Worm (Caenorhabditis elegans) whole organism, mixed stage, embryonic: ENCODE data around the gene M176.9.

Experiments
- M03D4.4 ChIP-seq: sonication (generic microtip); optimal IDR thresholded peaks from 2 replicates; lab custom pipeline; 2017; ENCODE audit warnings: mild to moderate bottlenecking, missing genetic modification characterization, missing compliant biosample characterization
- bed-3 ChIP-seq: fragments of 200-800 bp; sonication (Bioruptor generic); optimal IDR thresholded peaks from 3 replicates; lab custom pipeline; 2018; ENCODE audit warnings: mild to moderate bottlenecking, missing genetic modification characterization, moderate library complexity, missing compliant biosample characterization
- blmp-1 ChIP-seq: fragments of 150-350 bp; optimal IDR thresholded peaks from 2 replicates; lab custom pipeline; 2014; ENCODE audit warnings: missing biosample characterization, missing genetic modification characterization
- ceh-39 ChIP-seq: fragments of 150-350 bp; optimal IDR thresholded peaks from 2 replicates; lab custom pipeline; 2014; ENCODE audit warnings: missing biosample characterization, missing genetic modification characterization
- ceh-43 ChIP-seq: fragments of 200-800 bp; sonication (Bioruptor generic); optimal IDR thresholded peaks from 2 replicates; lab custom pipeline; 2018; ENCODE audit warnings: mild to moderate bottlenecking, missing genetic modification characterization, moderate library complexity, missing compliant biosample characterization
- ceh-83 ChIP-seq: fragments of 200-800 bp; sonication (Bioruptor generic); optimal IDR thresholded peaks from 2 replicates; lab custom pipeline; 2018; ENCODE audit warnings: mild to moderate bottlenecking, missing genetic modification characterization, missing compliant biosample characterization
- ces-1 ChIP-seq: fragments of 150-350 bp; optimal IDR thresholded peaks from 2 replicates; lab custom pipeline; 2014; ENCODE audit warnings: missing biosample characterization, missing genetic modification reagents, missing genetic modification characterization
- cnd-1 ChIP-seq: fragments of 200-800 bp; sonication (Bioruptor generic); optimal IDR thresholded peaks from 2 replicates; lab custom pipeline; 2018; ENCODE audit warnings: mild to moderate bottlenecking, missing genetic modification characterization, missing compliant biosample characterization
- elt-3 ChIP-seq: fragments of 150-350 bp; optimal IDR thresholded peaks from 2 replicates; lab custom pipeline; 2014; ENCODE audit warnings: missing biosample characterization, missing genetic modification characterization
- lin-32 ChIP-seq: fragments of 200-800 bp; sonication (Bioruptor generic); optimal IDR thresholded peaks from 2 replicates; lab custom pipeline; 2018; ENCODE audit warnings: mild to moderate bottlenecking, missing genetic modification characterization, missing compliant biosample characterization
- lsy-2 ChIP-seq: fragments of 150-350 bp; optimal IDR thresholded peaks from 2 replicates; lab custom pipeline; 2014; ENCODE audit warnings: missing biosample characterization, missing genetic modification characterization
- mab-5 ChIP-seq: fragments of 150-350 bp; optimal IDR thresholded peaks from 2 replicates; lab custom pipeline; 2014; ENCODE audit warnings: missing biosample characterization, missing genetic modification characterization
- mep-1 ChIP-seq: fragments of 150-350 bp; optimal IDR thresholded peaks from 2 replicates; lab custom pipeline; 2017; ENCODE audit warnings: missing biosample characterization, missing genetic modification reagents, missing genetic modification characterization, inconsistent platforms
- mls-2 ChIP-seq: sonication (generic microtip); optimal IDR thresholded peaks from 2 replicates; lab custom pipeline; 2016; ENCODE audit warnings: mild to moderate bottlenecking, missing genetic modification characterization, moderate library complexity, missing compliant biosample characterization
- nhr-12 ChIP-seq: fragments of 150-350 bp; optimal IDR thresholded peaks from 2 replicates; lab custom pipeline; 2014; ENCODE audit warnings: missing biosample characterization, missing genetic modification characterization
- nhr-2 ChIP-seq: fragments of 150-350 bp; optimal IDR thresholded peaks from 2 replicates; lab custom pipeline; 2014; ENCODE audit warnings: missing biosample characterization, missing genetic modification characterization
- nhr-237 ChIP-seq: fragments of 150-350 bp; optimal IDR thresholded peaks from 2 replicates; lab custom pipeline; 2014; ENCODE audit warnings: missing biosample characterization, missing genetic modification characterization
- nhr-28 ChIP-seq: fragments of 150-350 bp; optimal IDR thresholded peaks from 2 replicates; lab custom pipeline; 2014; ENCODE audit warnings: missing biosample characterization, missing genetic modification characterization
- nhr-76 ChIP-seq: sonication (generic microtip); optimal IDR thresholded peaks from 2 replicates; lab custom pipeline; 2017; ENCODE audit warnings: missing biosample characterization, missing genetic modification characterization
- pha-4 ChIP-seq: fragments of 150-350 bp; optimal IDR thresholded peaks from 2 replicates; lab custom pipeline; 2018; ENCODE audit warnings: missing biosample characterization, missing genetic modification reagents, missing genetic modification characterization
- sem-2 ChIP-seq: fragments of 200-800 bp; sonication (Bioruptor generic); optimal IDR thresholded peaks from 2 replicates; lab custom pipeline; 2018; ENCODE audit warnings: mild to moderate bottlenecking, missing genetic modification characterization, missing compliant biosample characterization
- snpc-4 ChIP-seq: fragments of 150-350 bp; optimal IDR thresholded peaks from 2 replicates; lab custom pipeline; 2014; ENCODE audit warnings: missing biosample characterization, missing genetic modification characterization
- sptf-1 ChIP-seq: sonication (generic microtip); optimal IDR thresholded peaks from 2 replicates; lab custom pipeline; 2017; ENCODE audit warnings: mild to moderate bottlenecking, missing genetic modification characterization, moderate library complexity, missing compliant biosample characterization
- tbx-8 ChIP-seq: fragments of 200-800 bp; sonication (Bioruptor generic); optimal IDR thresholded peaks from 2 replicates; lab custom pipeline; 2018; ENCODE audit warnings: mild to moderate bottlenecking, missing genetic modification characterization, moderate library complexity, missing compliant biosample characterization
- unc-39 ChIP-seq: fragments of 150-350 bp; optimal IDR thresholded peaks from 2 replicates; lab custom pipeline; 2014; ENCODE audit warnings: missing biosample characterization, missing genetic modification characterization
- unc-62 ChIP-seq: fragments of 150-350 bp; optimal IDR thresholded peaks from 2 replicates; lab custom pipeline; 2014; ENCODE audit warnings: missing biosample characterization, missing genetic modification reagents, missing genetic modification characterization
- ztf-11 ChIP-seq: fragments of 150-350 bp; optimal IDR thresholded peaks from 2 replicates; lab custom pipeline; 2014; ENCODE audit warnings: missing biosample characterization, missing genetic modification characterization

The M176.9 gene

DNA sequence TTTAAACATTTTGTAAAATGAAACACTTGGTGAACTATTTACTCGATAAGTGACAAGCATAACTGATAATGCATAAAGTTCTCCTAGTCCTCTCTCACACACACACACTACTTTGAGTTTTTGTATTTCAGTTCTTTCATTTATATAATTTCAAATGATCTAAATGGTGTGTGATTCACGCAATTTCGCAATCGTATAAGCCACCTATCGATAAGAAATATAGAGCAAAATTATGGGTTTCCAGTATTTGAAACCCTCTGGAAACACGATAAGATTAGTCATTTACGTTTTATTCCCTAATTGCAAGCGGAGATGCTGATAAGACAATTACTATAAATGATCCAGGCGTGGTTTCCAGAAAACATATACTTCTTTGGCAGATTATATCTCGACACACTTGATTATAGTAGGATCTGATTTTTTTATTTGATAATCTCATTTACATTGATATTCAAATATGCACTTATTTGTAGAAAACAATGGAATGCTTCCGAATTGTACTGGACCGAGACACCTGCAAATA, 750 bp upstream of the M176.9 start, which contains the start of gene arrd-3:
Gene arrd-3, plus strand, starts transcription at position 473 of the 523 bp plus-strand sequence.
- TF ChIP-seq blmp-1 (tag; lab: Kevin White, UChicago) (no peak), cnd-1 (tag; lab: Kevin White, UChicago) (no peak), sptf-1 (no peak), lsy-2 (tag; lab: Kevin White, UChicago) (no peak), nhr-2 (tag; lab: Kevin White, UChicago) (no peak)

- TF ChIP-seq tbx-8 (no peak), cnd-1 (tag; lab: Kevin White, UChicago) (no peak), ceh-39 (tag; lab: Kevin White, UChicago) (no peak), mab-5 (tag; lab: Kevin White, UChicago) (no peak), mep-1 (tag; lab: Kevin White, UChicago) (no peak), blmp-1 (tag; lab: Kevin White, UChicago) (no peak)
These were observed 3.9 kb downstream of the M176.9 start, which contains the start of gene arrd-2 for ce11 chrII:9407469-9407868. Gene arrd-2 (plus strand): TSS chrII:9407769.

DNA sequence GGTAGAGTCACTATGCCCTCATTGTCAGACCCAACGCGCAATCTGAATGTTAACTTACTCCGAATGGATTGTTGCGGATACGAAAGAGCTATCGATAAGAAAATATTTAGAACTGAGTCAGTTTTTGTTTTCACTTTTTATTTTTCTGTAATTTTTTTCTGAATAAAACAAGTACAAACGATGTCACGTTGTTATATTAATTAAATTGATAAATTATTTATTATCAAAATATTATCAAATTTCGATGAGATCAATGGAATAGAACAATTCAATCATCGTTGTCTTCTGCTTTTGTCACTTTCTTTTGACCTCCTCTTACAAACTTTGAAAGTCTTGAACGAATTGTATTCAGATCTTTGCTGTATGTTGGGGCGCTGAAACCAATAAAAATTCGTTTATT, 4.4 kb downstream of the M176.9 start, which contains the start of gene mpz-6:
Gene mpz-6, minus strand, starts transcription at position 101 of the 400 bp plus-strand sequence.
- TF ChIP-seq unc-39 (tag; lab: Kevin White, UChicago) (no peak), ceh-43 (no peak), blmp-1 (tag; lab: Kevin White, UChicago) (no peak), elt-3 (tag; lab: Kevin White, UChicago) (no peak), pha-4 (tag; lab: Kevin White, UChicago) (no peak), unc-62 (no peak)

ce11 chrII:9403846-9404245, 7.6 kb downstream of the M176.9 start, which contains the start of gene Y51B9A.5:
Gene Y51B9A.5 (plus strand): TSS chrII:9404146.
- TF ChIP-seq lin-32 (GFP tag; lab: Kevin White, UChicago) (no peak), nhr-237 (tag; lab: Kevin White, UChicago) (no peak), ces-1 (GFP tag; lab: Kevin White, UChicago) (no peak), lsy-2 (tag; lab: Kevin White, UChicago) (no peak), nhr-76 (tag; lab: Kevin White, UChicago) (no peak), tbx-8 (no peak), mls-2 (tag; lab: Kevin White, UChicago) (no peak), ceh-83 (GFP tag; lab: Kevin White, UChicago) (no peak), ceh-43 (no peak), ceh-39 (tag; lab: Kevin White, UChicago) (no peak), sem-2 (no peak), unc-39 (tag; lab: Kevin White, UChicago) (no peak), nhr-12 (tag; lab: Kevin White, UChicago) (no peak), cnd-1 (tag; lab: Kevin White, UChicago) (no peak), elt-3 (tag; lab: Kevin White, UChicago) (no peak), mab-5 (tag; lab: Kevin White, UChicago) (no peak)

- TF ChIP-seq ceh-43: no peak
- no peak for TF ChIP-seq blmp-1 (tag; lab: Kevin White, UChicago)
- no peak for TF ChIP-seq tbx-8
These were observed 8.3 kb downstream of the M176.9 start, which contains the start of gene Y51B9A.6 for ce11 chrII:9403087-9403486. Gene Y51B9A.6 (minus strand): TSS chrII:9403187.

DNA sequence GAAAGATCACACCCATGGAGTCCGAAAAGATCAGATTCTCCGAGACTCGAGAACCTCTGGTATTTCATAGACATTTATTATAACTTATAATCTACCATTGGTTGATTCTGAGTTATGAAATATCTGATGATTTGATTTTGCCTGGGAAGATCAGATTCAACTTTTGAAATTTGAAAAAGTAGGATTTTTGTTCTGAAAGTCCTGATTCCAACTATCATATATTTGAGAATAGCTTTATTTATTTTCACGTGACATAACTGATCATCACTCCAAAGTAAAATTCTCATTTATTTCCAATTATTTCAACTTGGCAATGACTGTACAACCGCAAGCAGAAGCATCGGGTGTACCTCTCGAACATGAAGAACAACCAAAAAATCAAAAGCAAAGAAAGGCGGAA, 11.7 kb downstream of the M176.9 start, which contains the start of gene Y51B9A.7:
Gene Y51B9A.7, plus strand, starts transcription at position 301 of the 400 bp plus-strand sequence.
- TF ChIP-seq mep-1 (tag; lab: Kevin White, UChicago): no peak
- no peak for TF ChIP-seq nhr-28 (tag; lab: Kevin White, UChicago)
- TF ChIP-seq ceh-39 (tag; lab: Kevin White, UChicago): no peak
- no peak for TF ChIP-seq ztf-11 (tag; lab: Kevin White, UChicago)
- TF ChIP-seq blmp-1 (tag; lab: Kevin White, UChicago): no peak
- TF ChIP-seq snpc-4 (tag; lab: Kevin White, UChicago): no peak
- no peak for TF ChIP-seq ceh-43
- TF ChIP-seq bed-3 (GFP tag; lab: Kevin White, UChicago): no peak
- no peak for TF ChIP-seq tbx-8
- TF ChIP-seq ceh-83 (GFP tag; lab: Kevin White, UChicago): no peak
- TF ChIP-seq M03D4.4 (tag; lab: Kevin White, UChicago): no peak
- TF ChIP-seq, all 35 proteins: peak for 0
